Worm (Caenorhabditis elegans) whole organism, mixed stage, embryonic: ENCODE measurements around the gene C04E7.1.

Experiments
- M03D4.4 ChIP-seq: sonication (generic microtip); optimal IDR thresholded peaks from 2 replicates; lab custom pipeline; 2017; ENCODE audit warnings: mild to moderate bottlenecking, missing genetic modification characterization, missing compliant biosample characterization
- bed-3 ChIP-seq: fragments of 200-800 bp; sonication (Bioruptor generic); optimal IDR thresholded peaks from 3 replicates; lab custom pipeline; 2018; ENCODE audit warnings: mild to moderate bottlenecking, missing genetic modification characterization, moderate library complexity, missing compliant biosample characterization
- blmp-1 ChIP-seq: fragments of 150-350 bp; optimal IDR thresholded peaks from 2 replicates; lab custom pipeline; 2014; ENCODE audit warnings: missing biosample characterization, missing genetic modification characterization
- ceh-39 ChIP-seq: fragments of 150-350 bp; optimal IDR thresholded peaks from 2 replicates; lab custom pipeline; 2014; ENCODE audit warnings: missing biosample characterization, missing genetic modification characterization
- ceh-43 ChIP-seq: fragments of 200-800 bp; sonication (Bioruptor generic); optimal IDR thresholded peaks from 2 replicates; lab custom pipeline; 2018; ENCODE audit warnings: mild to moderate bottlenecking, missing genetic modification characterization, moderate library complexity, missing compliant biosample characterization
- ceh-83 ChIP-seq: fragments of 200-800 bp; sonication (Bioruptor generic); optimal IDR thresholded peaks from 2 replicates; lab custom pipeline; 2018; ENCODE audit warnings: mild to moderate bottlenecking, missing genetic modification characterization, missing compliant biosample characterization
- ces-1 ChIP-seq: fragments of 150-350 bp; optimal IDR thresholded peaks from 2 replicates; lab custom pipeline; 2014; ENCODE audit warnings: missing biosample characterization, missing genetic modification reagents, missing genetic modification characterization
- cnd-1 ChIP-seq: fragments of 200-800 bp; sonication (Bioruptor generic); optimal IDR thresholded peaks from 2 replicates; lab custom pipeline; 2018; ENCODE audit warnings: mild to moderate bottlenecking, missing genetic modification characterization, missing compliant biosample characterization
- drap-1 ChIP-seq: fragments of 200-800 bp; sonication (Bioruptor generic); optimal IDR thresholded peaks from 3 replicates; lab custom pipeline; 2018; ENCODE audit warnings: mild to moderate bottlenecking, missing genetic modification characterization, missing compliant biosample characterization
- elt-1 ChIP-seq: sonication (generic microtip); optimal IDR thresholded peaks from 2 replicates; lab custom pipeline; 2017; ENCODE audit warnings: missing genetic modification characterization, mild to moderate bottlenecking, missing compliant biosample characterization, antibody characterized with exemption, moderate library complexity, borderline replicate concordance; ENCODE audit not compliant: insufficient read depth
- elt-3 ChIP-seq: fragments of 150-350 bp; optimal IDR thresholded peaks from 2 replicates; lab custom pipeline; 2014; ENCODE audit warnings: missing biosample characterization, missing genetic modification characterization
- flh-1 ChIP-seq: fragments of 200-800 bp; sonication (Bioruptor generic); optimal IDR thresholded peaks from 2 replicates; lab custom pipeline; 2018; ENCODE audit warnings: mild to moderate bottlenecking, missing genetic modification characterization, moderate library complexity, missing compliant biosample characterization
- ham-2 ChIP-seq: fragments of 200-800 bp; sonication (Bioruptor generic); optimal IDR thresholded peaks from 2 replicates; lab custom pipeline; 2018; ENCODE audit warnings: mild to moderate bottlenecking, missing genetic modification characterization, missing compliant biosample characterization
- hlh-1 ChIP-seq: fragments of 150-350 bp; optimal IDR thresholded peaks from 2 replicates; lab custom pipeline; 2014; ENCODE audit warnings: missing biosample characterization, missing genetic modification reagents, missing genetic modification characterization
- lin-32 ChIP-seq: fragments of 200-800 bp; sonication (Bioruptor generic); optimal IDR thresholded peaks from 2 replicates; lab custom pipeline; 2018; ENCODE audit warnings: mild to moderate bottlenecking, missing genetic modification characterization, missing compliant biosample characterization
- lsy-2 ChIP-seq: fragments of 150-350 bp; optimal IDR thresholded peaks from 2 replicates; lab custom pipeline; 2014; ENCODE audit warnings: missing biosample characterization, missing genetic modification characterization
- mab-5 ChIP-seq: fragments of 150-350 bp; optimal IDR thresholded peaks from 2 replicates; lab custom pipeline; 2014; ENCODE audit warnings: missing biosample characterization, missing genetic modification characterization
- mep-1 ChIP-seq: fragments of 150-350 bp; optimal IDR thresholded peaks from 2 replicates; lab custom pipeline; 2017; ENCODE audit warnings: missing biosample characterization, missing genetic modification reagents, missing genetic modification characterization, inconsistent platforms
- nhr-12 ChIP-seq: fragments of 150-350 bp; optimal IDR thresholded peaks from 2 replicates; lab custom pipeline; 2014; ENCODE audit warnings: missing biosample characterization, missing genetic modification characterization
- nhr-2 ChIP-seq: fragments of 150-350 bp; optimal IDR thresholded peaks from 2 replicates; lab custom pipeline; 2014; ENCODE audit warnings: missing biosample characterization, missing genetic modification characterization
- nhr-237 ChIP-seq: fragments of 150-350 bp; optimal IDR thresholded peaks from 2 replicates; lab custom pipeline; 2014; ENCODE audit warnings: missing biosample characterization, missing genetic modification characterization
- nhr-28 ChIP-seq: fragments of 150-350 bp; optimal IDR thresholded peaks from 2 replicates; lab custom pipeline; 2014; ENCODE audit warnings: missing biosample characterization, missing genetic modification characterization
- nhr-76 ChIP-seq: sonication (generic microtip); optimal IDR thresholded peaks from 2 replicates; lab custom pipeline; 2017; ENCODE audit warnings: missing biosample characterization, missing genetic modification characterization
- sem-2 ChIP-seq: fragments of 200-800 bp; sonication (Bioruptor generic); optimal IDR thresholded peaks from 2 replicates; lab custom pipeline; 2018; ENCODE audit warnings: mild to moderate bottlenecking, missing genetic modification characterization, missing compliant biosample characterization
- snpc-4 ChIP-seq: fragments of 150-350 bp; optimal IDR thresholded peaks from 2 replicates; lab custom pipeline; 2014; ENCODE audit warnings: missing biosample characterization, missing genetic modification characterization
- sptf-1 ChIP-seq: sonication (generic microtip); optimal IDR thresholded peaks from 2 replicates; lab custom pipeline; 2017; ENCODE audit warnings: mild to moderate bottlenecking, missing genetic modification characterization, moderate library complexity, missing compliant biosample characterization
- unc-120 ChIP-seq: sonication (generic microtip); optimal IDR thresholded peaks from 2 replicates; lab custom pipeline; 2017; ENCODE audit warnings: missing genetic modification characterization, missing compliant biosample characterization; ENCODE audit not compliant: poor library complexity, severe bottlenecking
- unc-39 ChIP-seq: fragments of 150-350 bp; optimal IDR thresholded peaks from 2 replicates; lab custom pipeline; 2014; ENCODE audit warnings: missing biosample characterization, missing genetic modification characterization
- unc-62 ChIP-seq: fragments of 150-350 bp; optimal IDR thresholded peaks from 2 replicates; lab custom pipeline; 2014; ENCODE audit warnings: missing biosample characterization, missing genetic modification reagents, missing genetic modification characterization
- zip-8 ChIP-seq: fragments of 150-350 bp; optimal IDR thresholded peaks from 2 replicates; lab custom pipeline; 2014; ENCODE audit warnings: missing biosample characterization, missing genetic modification characterization
- ztf-11 ChIP-seq: fragments of 150-350 bp; optimal IDR thresholded peaks from 2 replicates; lab custom pipeline; 2014; ENCODE audit warnings: missing biosample characterization, missing genetic modification characterization

The C04E7.1 gene

DNA sequence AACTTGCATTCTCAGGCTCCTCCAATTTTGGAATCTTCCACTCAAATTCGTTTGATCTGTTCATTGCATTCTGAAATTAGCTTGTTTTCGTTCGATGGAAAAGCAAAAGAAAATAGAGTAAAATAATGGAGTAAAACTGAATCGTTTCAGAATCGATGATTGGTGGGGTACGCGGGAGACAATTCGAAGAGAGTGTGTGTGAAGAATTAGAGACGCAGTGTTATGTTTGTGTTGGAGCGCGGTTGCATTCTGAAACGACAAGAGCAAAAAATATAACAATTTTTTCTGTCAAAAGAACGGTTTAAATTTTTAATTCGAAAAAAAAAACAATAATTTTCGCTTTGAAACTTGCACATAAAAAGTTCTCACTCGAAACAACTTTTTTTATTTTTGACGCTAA, 30.8 kb downstream of the C04E7.1 start, which contains the start of gene ceh-93:
Gene ceh-93 (minus strand): TSS at position 70 of the 400 bp plus-strand sequence.
- TF ChIP-seq nhr-237 (tag; lab: Kevin White, UChicago) = no peak
- TF ChIP-seq ces-1 (GFP tag; lab: Kevin White, UChicago) = peak; percentile 44

DNA sequence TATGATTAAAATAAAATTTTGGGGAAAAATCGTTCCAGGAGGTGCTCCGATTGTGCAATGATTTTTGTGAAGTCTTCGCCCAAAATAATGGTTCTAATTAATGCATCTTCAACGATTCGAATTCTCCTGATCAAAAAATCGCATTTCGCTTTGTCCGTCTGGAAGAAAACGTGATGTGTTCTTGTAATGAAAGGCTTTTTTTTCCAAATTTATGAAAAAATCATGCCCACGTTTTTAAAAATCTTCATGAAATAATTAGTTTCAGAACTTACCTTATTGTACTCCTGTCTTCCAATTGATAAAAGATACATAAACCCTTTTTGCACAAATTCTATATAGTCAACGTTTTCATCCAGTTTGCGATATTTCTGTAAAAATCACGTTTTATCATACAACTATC, 31.7 kb downstream of the C04E7.1 start:
- TF ChIP-seq unc-120 (no peak), lsy-2 (tag; lab: Kevin White, UChicago) (no peak), sem-2 (GFP tag; lab: Kevin White, UChicago) (no peak), drap-1 (GFP tag; lab: Kevin White, UChicago) (no peak), ceh-83 (no peak), flh-1 (no peak), nhr-76 (tag; lab: Kevin White, UChicago) (no peak), nhr-28 (tag; lab: Kevin White, UChicago) (no peak), elt-1 (no peak), M03D4.4 (tag; lab: Kevin White, UChicago) (no peak), blmp-1 (tag; lab: Kevin White, UChicago) (no peak), cnd-1 (no peak), elt-3 (tag; lab: Kevin White, UChicago) (no peak), hlh-1 (tag; lab: Kevin White, UChicago) (no peak)

DNA sequence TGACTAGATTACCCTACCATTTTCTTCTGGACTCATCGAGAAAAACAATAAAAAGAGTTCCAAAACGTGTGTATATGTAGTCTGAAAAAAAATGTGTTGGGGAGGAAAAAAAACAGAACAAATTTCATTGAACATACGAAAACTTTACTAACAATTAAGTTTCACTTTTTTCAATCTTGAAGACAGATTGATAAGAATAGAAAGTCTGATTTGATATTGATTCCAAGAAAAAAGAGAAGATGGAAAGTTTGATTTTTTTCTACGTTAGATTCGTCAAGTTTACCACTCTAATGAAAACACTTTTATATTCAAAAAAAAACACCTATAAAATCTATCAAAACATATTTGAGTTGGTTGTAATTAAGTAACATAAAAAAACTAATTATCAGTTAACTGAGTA, 32.6 kb downstream of the C04E7.1 start, which contains the start of gene R04A9.9:
Gene R04A9.9 (minus strand): TSS at position 101 of the 400 bp plus-strand sequence.
- TF ChIP-seq unc-62 (no peak), cnd-1 (no peak), flh-1 (no peak), nhr-76 (tag; lab: Kevin White, UChicago) (no peak), M03D4.4 (tag; lab: Kevin White, UChicago) (no peak), mep-1 (no peak)

ce11 chrX:394709-395108, 36.8 kb downstream of the C04E7.1 start, which contains the start of gene R04A9.7:
R04A9.7 (minus strand) TSS chrX:394892.
- TF ChIP-seq nhr-2 (tag; lab: Kevin White, UChicago) = peak; percentile 94
- TF ChIP-seq nhr-12 (tag; lab: Kevin White, UChicago) = no peak

DNA sequence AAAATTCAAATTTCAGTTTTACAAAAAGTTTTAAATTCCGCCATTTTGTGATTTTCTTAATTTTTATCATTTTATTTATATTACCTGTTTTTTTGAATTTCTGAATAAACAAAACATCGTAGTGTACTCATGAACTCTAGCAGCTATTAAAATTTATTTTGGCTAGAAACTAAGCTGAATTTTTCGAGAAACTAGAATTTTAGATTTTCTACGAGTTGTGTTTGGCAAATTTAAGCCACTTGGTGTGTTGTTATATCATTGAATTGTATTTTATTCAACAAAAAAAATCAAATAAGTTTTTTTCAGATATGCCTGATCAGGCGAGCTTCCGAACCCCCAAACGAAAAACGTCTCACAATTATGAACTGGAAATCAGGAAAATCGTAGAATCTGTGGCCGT, 39.4 kb downstream of the C04E7.1 start, which contains the start of gene R04A9.6:
Gene R04A9.6 (plus strand): TSS at position 301 of the 400 bp plus-strand sequence.
- no peak for TF ChIP-seq snpc-4
- no peak for TF ChIP-seq mep-1
- no peak for TF ChIP-seq unc-39
- TF ChIP-seq nhr-76 (tag; lab: Kevin White, UChicago) = no peak
- no peak for TF ChIP-seq nhr-2 (tag; lab: Kevin White, UChicago)
- no peak for TF ChIP-seq ceh-43
- TF ChIP-seq drap-1 (GFP tag; lab: Kevin White, UChicago) = no peak
- no peak for TF ChIP-seq ztf-11 (tag; lab: Kevin White, UChicago)
- no peak for TF ChIP-seq bed-3
- no peak for TF ChIP-seq elt-3 (tag; lab: Kevin White, UChicago)
- no peak for TF ChIP-seq cnd-1
- no peak for TF ChIP-seq M03D4.4 (tag; lab: Kevin White, UChicago)
- TF ChIP-seq blmp-1 (tag; lab: Kevin White, UChicago) = no peak
- TF ChIP-seq sem-2 (GFP tag; lab: Kevin White, UChicago) = no peak
- TF ChIP-seq, all 35 proteins: peak for 0

DNA sequence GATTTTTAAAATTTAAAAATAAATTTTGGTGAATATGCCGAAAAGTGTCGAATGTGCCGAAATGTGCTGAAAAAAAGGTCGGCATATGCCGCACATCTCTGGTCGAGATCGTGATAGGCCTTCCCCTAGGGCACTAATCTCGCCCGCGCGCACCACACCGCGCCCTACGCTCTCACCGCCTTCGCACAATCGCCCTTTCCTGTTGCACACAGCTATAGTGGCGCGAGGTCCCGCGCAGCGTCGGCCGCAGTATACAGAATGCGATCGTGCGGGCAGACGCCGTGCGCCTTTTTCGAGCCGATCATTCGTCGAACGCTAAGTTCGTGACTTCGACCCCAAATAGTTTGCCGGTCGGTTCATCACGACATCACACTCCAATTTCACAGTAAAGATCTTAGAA, 41.6 kb downstream of the C04E7.1 start:
- TF ChIP-seq bed-3 (no peak), flh-1 (no peak), drap-1 (GFP tag; lab: Kevin White, UChicago) (no peak), sptf-1 (no peak), nhr-12 (tag; lab: Kevin White, UChicago) (no peak), zip-8 (tag; lab: Kevin White, UChicago) (no peak), ham-2 (no peak), ceh-39 (tag; lab: Kevin White, UChicago) (no peak), blmp-1 (tag; lab: Kevin White, UChicago) (no peak), lin-32 (GFP tag; lab: Kevin White, UChicago) (no peak), ces-1 (GFP tag; lab: Kevin White, UChicago) (no peak), mab-5 (tag; lab: Kevin White, UChicago) (no peak), M03D4.4 (tag; lab: Kevin White, UChicago) (no peak)
